Worm (Caenorhabditis elegans) whole organism, young adult: ENCODE results near the gene cyp-33E1.

ENCODE experiments used
- B0035.1 ChIP-seq: sonication (generic microtip); optimal IDR thresholded peaks from 2 replicates; lab custom pipeline; 2016; ENCODE audit warnings: missing genetic modification characterization, mild to moderate bottlenecking, missing compliant biosample characterization, missing genotype, missing genetic modification reagents
- ccch-3 ChIP-seq: fragments of 200-800 bp; sonication (Bioruptor generic); optimal IDR thresholded peaks from 2 replicates; lab custom pipeline; 2018; ENCODE audit warnings: mild to moderate bottlenecking, missing genetic modification characterization, missing compliant biosample characterization
- ceh-100 ChIP-seq: fragments of 200-800 bp; sonication (Bioruptor generic); IDR thresholded peaks from 2 replicates; pipeline ENCODE4 v1.3.6; 2022; ENCODE audit warnings: missing genetic modification reagents, missing genetic modification characterization, missing compliant biosample characterization
- ceh-91 ChIP-seq: fragments of 200-800 bp; sonication (Bioruptor generic); IDR thresholded peaks from 2 replicates; pipeline ENCODE4 v1.3.6; 2022; ENCODE audit warnings: missing genetic modification reagents, missing genetic modification characterization, missing compliant biosample characterization
- chd-7 ChIP-seq: sonication (generic microtip); optimal IDR thresholded peaks from 2 replicates; lab custom pipeline; 2016; ENCODE audit warnings: mild to moderate bottlenecking, missing genetic modification characterization, moderate library complexity, missing compliant biosample characterization
- hmg-1.2 ChIP-seq: fragments of 200-800 bp; sonication (Bioruptor generic); IDR thresholded peaks from 2 replicates; pipeline ENCODE4 v1.3.6; 2022; ENCODE audit warnings: missing genetic modification reagents, missing genetic modification characterization, missing compliant biosample characterization
- hmg-20 ChIP-seq: fragments of 200-800 bp; sonication (Bioruptor generic); IDR thresholded peaks from 2 replicates; pipeline ENCODE4 v1.3.6; 2022; ENCODE audit warnings: missing genetic modification reagents, missing genetic modification characterization, missing compliant biosample characterization
- mes-4 ChIP-seq: sonication (generic microtip); optimal IDR thresholded peaks from 2 replicates; lab custom pipeline; 2016; ENCODE audit warnings: missing genotype, missing genetic modification characterization, missing compliant biosample characterization
- tlf-1 ChIP-seq: fragments of 200-800 bp; sonication (Bioruptor generic); optimal IDR thresholded peaks from 2 replicates; lab custom pipeline; 2018; ENCODE audit warnings: mild to moderate bottlenecking, missing genetic modification characterization, missing compliant biosample characterization
- unc-62 ChIP-seq: fragments of 150-350 bp; optimal IDR thresholded peaks from 2 replicates; lab custom pipeline; 2014; ENCODE audit warnings: missing biosample characterization, missing genetic modification reagents, missing genetic modification characterization

- TF ChIP-seq hmg-20 (GFP tag; lab: Robert Waterston, UW) (no peak), ceh-91 (GFP tag; lab: Robert Waterston, UW) (no peak), unc-62 (GFP tag; lab: Kevin White, UChicago) (no peak), tlf-1 (GFP tag; lab: Kevin White, UChicago) (no peak), ccch-3 (GFP tag; lab: Kevin White, UChicago) (no peak), chd-7 (tag; lab: Kevin White, UChicago) (no peak), mes-4 (tag; lab: Kevin White, UChicago) (no peak), ceh-100 (GFP tag; lab: Robert Waterston, UW) (no peak), hmg-1.2 (GFP tag; lab: Robert Waterston, UW) (no peak), B0035.1 (tag; lab: Kevin White, UChicago) (no peak)
Observed at ce11 chrIV:8605217-8605616, 43.2 kb downstream of the cyp-33E1 start.
